Worm (Caenorhabditis elegans): Measurements from ENCODE around the gene cebp-1.
"Not testable (repeated sequence)": the region's sequence is repeated elsewhere in the genome, so short reads cannot be mapped to it uniquely, and the experiment has no call there.

Gene cebp-1

ce11 chrX:1403444-1403843 lies 50.2 kb downstream of the cebp-1 start, which contains the start of gene ZK402.2:
ZK402.2 (plus strand) TSS chrX:1403744.
- not testable (repeated sequence) for TF ChIP-seq med-1 (GFP tag; optimal IDR thresholded peaks at IDR 0.05; ENCODE audit: insufficient read depth); ztf-29 (GFP tag; IDR thresholded peaks at IDR 0.05); ref-1 (GFP tag; conservative IDR thresholded peaks at IDR 0.05)

Data from whole organism, midembryonic.